Worm (Caenorhabditis elegans) whole organism, L1 larva: Measurements from ENCODE around the gene C27B7.9.

Source experiments
- C04F5.9 ChIP-seq: sonication (generic microtip); optimal IDR thresholded peaks from 2 replicates; lab custom pipeline; 2016; ENCODE audit warnings: missing genetic modification characterization, missing compliant biosample characterization
- C16A3.4 ChIP-seq: fragments of 150-350 bp; optimal IDR thresholded peaks from 2 replicates; lab custom pipeline; 2014; ENCODE audit warnings: missing biosample characterization, missing genetic modification characterization
- F16B12.6 ChIP-seq: fragments of 150-350 bp; optimal IDR thresholded peaks from 2 replicates; lab custom pipeline; 2014; ENCODE audit warnings: missing biosample characterization, missing genetic modification characterization
- aha-1 ChIP-seq: fragments of 150-350 bp; optimal IDR thresholded peaks from 2 replicates; lab custom pipeline; 2014; ENCODE audit warnings: missing biosample characterization, missing genetic modification characterization
- ama-1 ChIP-seq: fragments of 150-350 bp; optimal IDR thresholded peaks from 2 replicates; lab custom pipeline; 2014
- blmp-1 ChIP-seq: fragments of 150-350 bp; optimal IDR thresholded peaks from 2 replicates; lab custom pipeline; 2014; ENCODE audit warnings: missing biosample characterization, missing genetic modification characterization
- ceh-8 ChIP-seq: fragments of 200-800 bp; sonication (Bioruptor generic); optimal IDR thresholded peaks from 2 replicates; lab custom pipeline; 2018; ENCODE audit warnings: mild to moderate bottlenecking, missing genetic modification characterization, moderate library complexity, missing compliant biosample characterization
- ceh-82 ChIP-seq, 3 experiments: fragments of 150-350 bp in 1 of 3; sonication (generic microtip) in 2 of 3; optimal IDR thresholded peaks; 2 replicates each; lab custom pipeline; 2014 to 2017; ENCODE audit warnings: missing biosample characterization in 3 of 3, missing genetic modification characterization in 3 of 3
- ceh-88 ChIP-seq: fragments of 200-800 bp; sonication (Bioruptor generic); IDR thresholded peaks from 2 replicates; pipeline ENCODE4 v1.3.6; 2022; ENCODE audit warnings: missing genetic modification characterization, missing compliant biosample characterization
- ceh-90 ChIP-seq: sonication (generic microtip); optimal IDR thresholded peaks from 2 replicates; lab custom pipeline; 2016; ENCODE audit warnings: missing genetic modification characterization, missing compliant biosample characterization
- dpl-1 ChIP-seq, 3 experiments: fragments of 150-350 bp in 2 of 3; sonication (generic microtip) in 1 of 3; optimal IDR thresholded peaks; 2 replicates each; lab custom pipeline; 2014 to 2017; ENCODE audit warnings: missing biosample characterization in 3 of 3, missing genetic modification characterization in 3 of 3, missing genetic modification reagents in 3 of 3
- dsc-1 ChIP-seq: sonication (generic microtip); optimal IDR thresholded peaks from 2 replicates; lab custom pipeline; 2016; ENCODE audit warnings: mild to moderate bottlenecking, missing genetic modification characterization, missing compliant biosample characterization
- efl-1 ChIP-seq, 4 experiments: fragments of 150-350 bp; optimal IDR thresholded peaks in 3 of 4; peaks in 1 of 4; 1 replicate in 1 of 4; 2 replicates in 3 of 4; lab custom pipeline; 2014; ENCODE audit warnings: missing biosample characterization in 2 of 4, missing genetic modification characterization in 2 of 4, missing genetic modification reagents in 2 of 4
- egl-27 ChIP-seq, 2 experiments: fragments of 150-350 bp in 1 of 2; sonication (generic microtip); optimal IDR thresholded peaks; 3 replicates each; lab custom pipeline; 2017 to 2018; ENCODE audit warnings: missing biosample characterization in 2 of 2, missing genetic modification characterization in 2 of 2, missing genetic modification reagents in 2 of 2
- elt-2 ChIP-seq: sonication (generic microtip); optimal IDR thresholded peaks from 2 replicates; lab custom pipeline; 2016; ENCODE audit warnings: missing genetic modification characterization, mild to moderate bottlenecking, inconsistent platforms, missing compliant biosample characterization, missing genetic modification reagents
- elt-3 ChIP-seq, 6 experiments: fragments of 150-350 bp in 1 of 6; sonication (generic microtip); optimal IDR thresholded peaks; 2 replicates each; lab custom pipeline; 2017 to 2018; ENCODE audit warnings: missing biosample characterization in 6 of 6, missing genetic modification characterization in 6 of 6, inconsistent platforms in 1 of 6
- fkh-10 ChIP-seq: sonication (generic microtip); optimal IDR thresholded peaks from 2 replicates; lab custom pipeline; 2017; ENCODE audit warnings: missing biosample characterization, missing genetic modification reagents, missing genetic modification characterization
- fos-1 ChIP-seq: fragments of 150-350 bp; optimal IDR thresholded peaks from 2 replicates; lab custom pipeline; 2014; ENCODE audit warnings: missing biosample characterization, missing genetic modification characterization
- hlh-17 ChIP-seq: fragments of 200-800 bp; sonication (Bioruptor generic); optimal IDR thresholded peaks from 2 replicates; lab custom pipeline; 2018; ENCODE audit warnings: missing genetic modification characterization, mild to moderate bottlenecking, missing compliant biosample characterization, moderate library complexity, borderline replicate concordance
- jun-1 ChIP-seq: fragments of 150-350 bp; optimal IDR thresholded peaks from 2 replicates; lab custom pipeline; 2014; ENCODE audit warnings: missing biosample characterization, missing genetic modification reagents, missing genetic modification characterization
- lin-13 ChIP-seq: fragments of 150-350 bp; optimal IDR thresholded peaks from 2 replicates; lab custom pipeline; 2014; ENCODE audit warnings: missing biosample characterization, missing genetic modification reagents, missing genetic modification characterization
- lin-14 ChIP-seq: fragments of 200-800 bp; sonication (Bioruptor generic); optimal IDR thresholded peaks from 2 replicates; lab custom pipeline; 2018; ENCODE audit warnings: mild to moderate bottlenecking, missing genetic modification characterization, moderate library complexity, missing compliant biosample characterization
- lin-35 ChIP-seq, 2 experiments: fragments of 150-350 bp; optimal IDR thresholded peaks; 2 replicates each; lab custom pipeline; 2014; ENCODE audit warnings: missing biosample characterization in 2 of 2, missing genetic modification characterization in 2 of 2, missing genetic modification reagents in 2 of 2
- lir-3 ChIP-seq: sonication (generic microtip); optimal IDR thresholded peaks from 2 replicates; lab custom pipeline; 2016; ENCODE audit warnings: mild to moderate bottlenecking, missing genetic modification characterization, moderate library complexity, missing compliant biosample characterization; ENCODE audit not compliant: poor library complexity
- lsy-2 ChIP-seq, 2 experiments: fragments of 150-350 bp; optimal IDR thresholded peaks; 2 replicates each; lab custom pipeline; 2014; ENCODE audit warnings: missing biosample characterization in 2 of 2, missing genetic modification characterization in 2 of 2
- mdl-1 ChIP-seq, 2 experiments: fragments of 150-350 bp; optimal IDR thresholded peaks; 2 replicates each; lab custom pipeline; 2014 to 2017; ENCODE audit warnings: missing biosample characterization in 2 of 2, missing genetic modification characterization in 2 of 2, inconsistent platforms in 1 of 2
- mef-2 ChIP-seq: fragments of 150-350 bp; optimal IDR thresholded peaks from 2 replicates; lab custom pipeline; 2014; ENCODE audit warnings: missing biosample characterization, missing genetic modification characterization
- mep-1 ChIP-seq: fragments of 150-350 bp; optimal IDR thresholded peaks from 2 replicates; lab custom pipeline; 2014; ENCODE audit warnings: missing biosample characterization, missing genetic modification characterization
- nhr-19 ChIP-seq: fragments of 200-800 bp; sonication (Bioruptor generic); conservative IDR thresholded peaks from 2 replicates; pipeline ENCODE4 v1.3.6; 2022; ENCODE audit warnings: missing genetic modification characterization, missing compliant biosample characterization
- nhr-20 ChIP-seq: sonication (generic microtip); optimal IDR thresholded peaks from 2 replicates; lab custom pipeline; 2016; ENCODE audit warnings: mild to moderate bottlenecking, missing genetic modification characterization, missing compliant biosample characterization
- nhr-47 ChIP-seq: sonication (generic microtip); optimal IDR thresholded peaks from 2 replicates; lab custom pipeline; 2016; ENCODE audit warnings: mild to moderate bottlenecking, missing genetic modification characterization, moderate library complexity, missing compliant biosample characterization
- nhr-71 ChIP-seq: sonication (generic microtip); optimal IDR thresholded peaks from 2 replicates; lab custom pipeline; 2016; ENCODE audit warnings: mild to moderate bottlenecking, missing genetic modification characterization, moderate library complexity, missing compliant biosample characterization
- nhr-77 ChIP-seq: fragments of 150-350 bp; optimal IDR thresholded peaks from 2 replicates; lab custom pipeline; 2014; ENCODE audit warnings: missing biosample characterization, missing genetic modification characterization
- nhr-84 ChIP-seq: sonication (generic microtip); optimal IDR thresholded peaks from 2 replicates; lab custom pipeline; 2017; ENCODE audit warnings: missing biosample characterization, missing genetic modification characterization
- nhr-85 ChIP-seq: sonication (generic microtip); peaks from one replicate; lab custom pipeline; 2016; ENCODE audit warnings: missing genetic modification characterization, inconsistent platforms, missing compliant biosample characterization
- pqm-1 ChIP-seq: sonication (generic microtip); optimal IDR thresholded peaks from 3 replicates; lab custom pipeline; 2017; ENCODE audit warnings: missing biosample characterization, missing genetic modification characterization
- rnt-1 ChIP-seq: sonication (generic microtip); optimal IDR thresholded peaks from 2 replicates; lab custom pipeline; 2016; ENCODE audit warnings: mild to moderate bottlenecking, missing genetic modification characterization, moderate library complexity, missing compliant biosample characterization
- skn-1 ChIP-seq: fragments of 150-350 bp; optimal IDR thresholded peaks from 2 replicates; lab custom pipeline; 2014; ENCODE audit warnings: missing biosample characterization, missing genetic modification characterization
- snpc-4 ChIP-seq: fragments of 150-350 bp; optimal IDR thresholded peaks from 2 replicates; lab custom pipeline; 2014; ENCODE audit warnings: missing biosample characterization, missing genetic modification characterization
- sox-4 ChIP-seq: sonication (generic microtip); optimal IDR thresholded peaks from 2 replicates; lab custom pipeline; 2016; ENCODE audit warnings: missing genetic modification characterization, missing compliant biosample characterization
- sup-37 ChIP-seq: fragments of 200-800 bp; sonication (Bioruptor generic); optimal IDR thresholded peaks from 2 replicates; lab custom pipeline; 2018; ENCODE audit warnings: mild to moderate bottlenecking, missing genetic modification characterization, missing compliant biosample characterization
- swsn-7 ChIP-seq: sonication (generic microtip); optimal IDR thresholded peaks from 2 replicates; lab custom pipeline; 2016; ENCODE audit warnings: missing genetic modification characterization, missing compliant biosample characterization
- tbx-2 ChIP-seq: sonication (generic microtip); optimal IDR thresholded peaks from 2 replicates; lab custom pipeline; 2016; ENCODE audit warnings: missing genetic modification characterization, missing compliant biosample characterization
- tlp-1 ChIP-seq: fragments of 150-350 bp; optimal IDR thresholded peaks from 2 replicates; lab custom pipeline; 2014; ENCODE audit warnings: missing biosample characterization, missing genetic modification characterization
- unc-98 ChIP-seq: fragments of 200-800 bp; sonication (Bioruptor generic); IDR thresholded peaks from 2 replicates; pipeline ENCODE4 v1.3.6; 2022; ENCODE audit warnings: missing genetic modification characterization, missing compliant biosample characterization
- ztf-11 ChIP-seq, 2 experiments: sonication (generic microtip); optimal IDR thresholded peaks; 2 replicates each; lab custom pipeline; 2016 to 2017; ENCODE audit warnings: missing genetic modification characterization in 2 of 2, missing biosample characterization in 1 of 2, missing compliant biosample characterization in 1 of 2
- ztf-4 ChIP-seq: fragments of 150-350 bp; optimal IDR thresholded peaks from 2 replicates; lab custom pipeline; 2014; ENCODE audit warnings: missing biosample characterization, missing genetic modification characterization

The C27B7.9 gene

DNA sequence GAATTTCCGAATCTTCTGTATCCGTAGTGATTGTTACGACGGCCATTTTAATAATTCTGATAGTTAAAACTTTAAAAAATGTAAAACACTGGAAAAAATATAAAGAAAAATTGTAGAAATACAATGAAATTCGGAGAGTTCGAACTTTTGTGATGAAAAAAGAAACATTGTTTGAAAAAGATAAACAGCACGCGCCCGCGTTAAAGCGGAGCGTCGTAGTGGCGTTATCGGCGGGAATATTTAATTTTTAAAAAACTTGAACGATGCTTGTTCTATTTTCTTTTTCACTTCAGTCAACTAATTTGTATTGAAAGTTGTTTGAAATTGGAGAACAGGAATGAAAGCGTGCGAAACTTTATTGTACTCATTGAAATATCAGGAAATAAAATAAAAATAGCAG, 46.3 kb downstream of the C27B7.9 start, which contains the start of gene npp-23 (continued):
- peak; percentile 53 for TF ChIP-seq dsc-1 (tag; lab: Kevin White, UChicago)
- TF ChIP-seq efl-1 (optimal IDR thresholded peaks at IDR 0.05; lab: Kevin White, UChicago), result peak; percentile 96 to 99
- TF ChIP-seq efl-1 (GFP tag; optimal IDR thresholded peaks at IDR 0.05 in 1 of 2; lab: Kevin White, UChicago), result peak; percentile 96 to 99
- peak; percentile 95 to 97 for TF ChIP-seq lin-35 (GFP tag; optimal IDR thresholded peaks at IDR 0.05; lab: Kevin White, UChicago)

DNA sequence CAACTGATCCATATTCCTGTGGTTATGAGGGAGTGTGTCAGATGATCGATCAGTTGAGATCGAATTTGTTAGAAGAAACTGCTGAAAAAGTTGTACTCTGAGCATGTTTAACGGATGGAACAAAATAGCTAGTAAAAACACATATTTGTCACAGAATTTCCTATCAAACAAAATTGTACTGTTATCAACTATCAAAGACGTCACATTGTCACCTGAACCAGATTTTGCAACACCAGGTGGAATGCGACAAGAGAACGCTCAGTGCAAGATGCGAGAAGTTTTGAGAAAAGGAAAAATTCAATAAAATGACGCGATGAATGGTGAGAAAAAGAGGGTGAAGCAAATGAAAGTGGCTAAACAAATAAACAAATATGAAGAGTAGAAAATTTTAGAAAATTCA, 48.3 kb downstream of the C27B7.9 start:
- TF ChIP-seq sup-37 (GFP tag; lab: Kevin White, UChicago) (no peak), elt-3 (tag; optimal IDR thresholded peaks at IDR 0.05; lab: Kevin White, UChicago) (peak in 1 of 6 experiments; percentile 61), jun-1 (no peak), efl-1 (optimal IDR thresholded peaks at IDR 0.05; lab: Kevin White, UChicago) (no peak), efl-1 (GFP tag; optimal IDR thresholded peaks at IDR 0.05 in 1 of 2; lab: Kevin White, UChicago) (peak in 1 of 2 experiments; percentile 63), blmp-1 (tag; lab: Kevin White, UChicago) (peak; percentile 11), lin-35 (GFP tag; optimal IDR thresholded peaks at IDR 0.05; lab: Kevin White, UChicago) (peak in 1 of 2 experiments; percentile 63), nhr-20 (tag; lab: Kevin White, UChicago) (peak; percentile 4)

DNA sequence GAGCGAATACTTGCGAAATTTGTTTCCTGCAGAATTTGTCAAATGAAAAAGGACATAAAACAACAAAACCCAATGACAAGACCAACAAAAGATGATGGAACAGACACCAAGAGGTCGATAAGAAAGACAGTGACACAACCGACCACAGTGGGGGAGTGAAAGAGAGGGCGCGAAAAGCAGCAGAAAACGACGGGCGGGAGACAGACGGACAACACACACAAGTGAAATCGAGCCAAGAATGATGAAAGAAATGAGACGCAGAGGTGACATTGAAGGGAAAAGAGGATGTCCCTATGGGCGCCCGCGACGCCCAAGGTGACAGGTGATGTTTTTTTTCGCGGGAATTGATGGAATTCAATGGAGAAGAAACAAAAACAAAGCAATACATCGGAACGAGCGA, 49.8 kb downstream of the C27B7.9 start:
- no peak for TF ChIP-seq lir-3
- TF ChIP-seq C16A3.4 (tag; lab: Kevin White, UChicago), result peak; percentile 31
- no peak for TF ChIP-seq ztf-4 (tag; lab: Kevin White, UChicago)
- TF ChIP-seq egl-27 (tag; optimal IDR thresholded peaks at IDR 0.05; lab: Kevin White, UChicago), result peak in 1 of 2 experiments; percentile 14
- TF ChIP-seq aha-1 (tag; lab: Kevin White, UChicago), result no peak
- peak; percentile 73 for TF ChIP-seq rnt-1
- TF ChIP-seq fos-1 (tag; lab: Kevin White, UChicago), result no peak
- peak; percentile 97 for TF ChIP-seq lin-14 (GFP tag; lab: Kevin White, UChicago)
- peak in 1 of 6 experiments; percentile 58 for TF ChIP-seq elt-3 (tag; optimal IDR thresholded peaks at IDR 0.05; lab: Kevin White, UChicago)
- no peak for TF ChIP-seq fkh-10 (GFP tag; lab: Kevin White, UChicago)
- peak; percentile 74 for TF ChIP-seq nhr-71 (tag; lab: Kevin White, UChicago)
- no peak for TF ChIP-seq mef-2 (tag; lab: Kevin White, UChicago)
- peak; percentile 36 for TF ChIP-seq swsn-7 (tag; lab: Kevin White, UChicago)
- no peak for TF ChIP-seq unc-98 (GFP tag; lab: Robert Waterston, UW)
- TF ChIP-seq lin-35 (GFP tag; optimal IDR thresholded peaks at IDR 0.05; lab: Kevin White, UChicago), result peak; percentile 50 to 74
- TF ChIP-seq nhr-20 (tag; lab: Kevin White, UChicago), result peak; percentile 73
- no peak for TF ChIP-seq lin-13
- no peak for TF ChIP-seq sox-4
- TF ChIP-seq mep-1 (tag; lab: Kevin White, UChicago), result peak; percentile 77
- peak; percentile 60 for TF ChIP-seq skn-1
- peak; percentile 39 for TF ChIP-seq elt-2 (tag; lab: Kevin White, UChicago)
- peak in 1 of 3 experiments; percentile 18 for TF ChIP-seq ceh-82 (tag; optimal IDR thresholded peaks at IDR 0.05; lab: Kevin White, UChicago)
- TF ChIP-seq ceh-88 (GFP tag; lab: Robert Waterston, UW), result no peak
- TF ChIP-seq nhr-47 (tag; lab: Kevin White, UChicago), result peak; percentile 43
- TF ChIP-seq lsy-2 (tag; optimal IDR thresholded peaks at IDR 0.05; lab: Kevin White, UChicago), result peak; percentile 27 to 52
- TF ChIP-seq nhr-85 (tag; lab: Kevin White, UChicago), result peak; percentile 78
- peak; percentile 33 for TF ChIP-seq nhr-19
- TF ChIP-seq nhr-84 (tag; lab: Kevin White, UChicago), result no peak
- TF ChIP-seq ceh-90 (tag; lab: Kevin White, UChicago), result no peak
- no peak for TF ChIP-seq ama-1
- TF ChIP-seq mdl-1 (tag; optimal IDR thresholded peaks at IDR 0.05; lab: Kevin White, UChicago), result peak in 1 of 2 experiments; percentile 46
- TF ChIP-seq snpc-4 (tag; lab: Kevin White, UChicago), result no peak
- TF ChIP-seq ceh-8 (GFP tag; lab: Kevin White, UChicago), result no peak
- TF ChIP-seq efl-1 (optimal IDR thresholded peaks at IDR 0.05; lab: Kevin White, UChicago), result peak; percentile 59 to 68
- TF ChIP-seq efl-1 (GFP tag; optimal IDR thresholded peaks at IDR 0.05 in 1 of 2; lab: Kevin White, UChicago), result peak; percentile 47 to 97
- TF ChIP-seq C04F5.9, result no peak
- TF ChIP-seq hlh-17 (GFP tag; lab: Kevin White, UChicago), result no peak
- no peak for TF ChIP-seq F16B12.6 (tag; lab: Kevin White, UChicago)
- no peak for TF ChIP-seq pqm-1 (tag; lab: Kevin White, UChicago)
- peak in 1 of 2 experiments; percentile 34 for TF ChIP-seq ztf-11 (tag; optimal IDR thresholded peaks at IDR 0.05; lab: Kevin White, UChicago)
- TF ChIP-seq dpl-1 (GFP tag; optimal IDR thresholded peaks at IDR 0.05; lab: Kevin White, UChicago), result peak; percentile 51 to 64 (median 56)
- TF ChIP-seq tlp-1, result no peak
- TF ChIP-seq nhr-77, result peak; percentile 34
- peak; percentile 38 for TF ChIP-seq tbx-2 (tag; lab: Kevin White, UChicago)
